Fruit fly (Drosophila melanogaster): ENCODE results near the gene CG10026.

Gene CG10026

DNA sequence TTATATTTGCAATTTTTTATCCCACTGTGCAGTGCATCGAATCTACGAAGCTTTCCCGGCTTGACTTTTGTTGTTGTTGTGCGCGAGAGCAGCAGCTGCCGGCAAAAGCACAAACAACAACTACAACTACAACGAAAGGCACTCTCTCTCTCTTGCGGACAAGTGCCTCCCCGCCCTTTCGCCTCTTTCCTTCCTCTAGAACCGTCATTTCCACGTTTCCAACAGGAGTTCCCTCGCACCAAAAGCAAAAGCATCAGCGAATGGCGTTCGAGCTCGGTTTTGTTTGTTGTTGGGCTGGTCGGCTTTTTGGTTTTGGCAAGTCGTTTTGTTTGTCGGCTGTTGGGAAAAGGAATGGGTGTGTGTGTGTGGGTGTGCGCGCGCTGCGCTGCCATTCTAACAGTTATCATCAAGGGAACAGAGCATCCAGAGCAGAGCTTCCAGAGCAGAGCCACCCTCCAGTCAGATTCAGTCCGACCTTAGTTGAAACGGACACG is 9.8 kb downstream of the CG10026 start, which contains the start of gene tj (continued):
- TF ChIP-seq cg (GFP tag; optimal IDR thresholded peaks at IDR 0.05) (peak; percentile 53), CG33213 (GFP tag; optimal IDR thresholded peaks at IDR 0.05) (no peak), zf30C (GFP tag; optimal IDR thresholded peaks at IDR 0.05) (no peak), HmgZ (tag; optimal IDR thresholded peaks at IDR 0.05) (no peak), NC2α (GFP tag; optimal IDR thresholded peaks at IDR 0.05) (no peak), wdn (GFP tag; IDR thresholded peaks at IDR 0.05) (no peak), Hr78 (GFP tag; optimal IDR thresholded peaks at IDR 0.05) (no peak), CG15514 (GFP tag; optimal IDR thresholded peaks at IDR 0.05) (no peak), pum (GFP tag; optimal IDR thresholded peaks at IDR 0.05) (no peak), CG15479 (GFP tag; optimal IDR thresholded peaks at IDR 0.05) (no peak), Scr (GFP tag; IDR thresholded peaks at IDR 0.05; ENCODE audit: partially characterized antibody) (no peak), Dip2 (GFP tag; IDR thresholded peaks at IDR 0.05) (no peak), NFAT (GFP tag; IDR thresholded peaks at IDR 0.05) (no peak), YL-1 (GFP tag; optimal IDR thresholded peaks at IDR 0.05) (no peak), h (optimal IDR thresholded peaks at IDR 0.05) (no peak), CG8765 (GFP tag; IDR thresholded peaks at IDR 0.05) (no peak), CG7839 (tag; optimal IDR thresholded peaks at IDR 0.05) (no peak), CG34376 (GFP tag; optimal IDR thresholded peaks at IDR 0.05) (no peak), Elba2 (GFP tag; optimal IDR thresholded peaks at IDR 0.05) (no peak), Mrtf (GFP tag; IDR thresholded peaks at IDR 0.05) (no peak), abd-A (tag; optimal IDR thresholded peaks at IDR 0.05) (peak; percentile 42), CG13424 (tag; optimal IDR thresholded peaks at IDR 0.05) (no peak), stc (GFP tag; IDR thresholded peaks at IDR 0.05) (no peak), Abd-B (GFP tag; optimal IDR thresholded peaks at IDR 0.05) (no peak), cad (GFP tag; optimal IDR thresholded peaks at IDR 0.05) (no peak), pfk (GFP tag; optimal IDR thresholded peaks at IDR 0.05) (no peak), chn (GFP tag; optimal IDR thresholded peaks at IDR 0.05) (no peak), CG1602 (GFP tag; optimal IDR thresholded peaks at IDR 0.05) (no peak), disco-r (GFP tag; optimal IDR thresholded peaks at IDR 0.05) (no peak), CG30020 (tag; optimal IDR thresholded peaks at IDR 0.05) (no peak), CG1603 (tag; optimal IDR thresholded peaks at IDR 0.05) (no peak), Bdp1 (GFP tag; optimal IDR thresholded peaks at IDR 0.05) (no peak), Ets65A (GFP tag) (peak; percentile 66), sna (GFP tag; IDR thresholded peaks at IDR 0.05; ENCODE audit: partially characterized antibody) (no peak), CG13624 (GFP tag; optimal IDR thresholded peaks at IDR 0.05) (no peak), Jarid2 (GFP tag; optimal IDR thresholded peaks at IDR 0.05) (no peak), PHDP (tag; optimal IDR thresholded peaks at IDR 0.05) (no peak), CG17829 (tag; optimal IDR thresholded peaks at IDR 0.05) (no peak), CG4360 (GFP tag; IDR thresholded peaks at IDR 0.05) (peak; percentile 71), CG11093 (GFP tag; IDR thresholded peaks at IDR 0.05) (no peak), CG17912 (GFP tag; optimal IDR thresholded peaks at IDR 0.05) (no peak), ftz-f1 (GFP tag; optimal IDR thresholded peaks at IDR 0.05) (no peak), NK7.1 (GFP tag; optimal IDR thresholded peaks at IDR 0.05) (no peak), hbn (GFP tag; IDR thresholded peaks at IDR 0.05; ENCODE audit: partially characterized antibody) (no peak), CG8281 (tag; optimal IDR thresholded peaks at IDR 0.05) (no peak), sob (GFP tag; IDR thresholded peaks at IDR 0.05) (no peak), CG3726 (GFP tag; IDR thresholded peaks at IDR 0.05) (no peak), btn (GFP tag; optimal IDR thresholded peaks at IDR 0.05) (no peak), CG32532 (GFP tag; IDR thresholded peaks at IDR 0.05) (no peak), pho (GFP tag; optimal IDR thresholded peaks at IDR 0.05) (no peak), CG10366 (GFP tag; IDR thresholded peaks at IDR 0.05) (no peak)
